Worm (Caenorhabditis elegans) whole organism, midembryonic: ENCODE measurements around the gene mfsd-8.

Experiments
- cog-1 ChIP-seq: sonication (generic microtip); optimal IDR thresholded peaks from 2 replicates; lab custom pipeline; 2016; ENCODE audit warnings: missing genetic modification characterization, missing compliant biosample characterization
- flt-1 ChIP-seq: fragments of 200-800 bp; sonication (Bioruptor generic); IDR thresholded peaks from 2 replicates; pipeline ENCODE4 v1.3.6; 2022; ENCODE audit warnings: missing genetic modification characterization, missing compliant biosample characterization

- TF ChIP-seq flt-1 (GFP tag; lab: Robert Waterston, UW), result no peak
- TF ChIP-seq cog-1 (tag; lab: Kevin White, UChicago), result no peak
These were observed 27.1 kb upstream of the mfsd-8 start for ce11 chrIII:3255023-3255422.
